Worm (Caenorhabditis elegans): ENCODE measurements around the gene dpy-19.

The dpy-19 gene

ce11 chrIII:8639188-8639795, 28.0 kb downstream of the dpy-19 start, which contains the start of gene fip-1:
Gene fip-1, plus strand, starts transcription at chrIII:8639745.
- peak; percentile 16 for TF ChIP-seq fos-1 (tag; optimal IDR thresholded peaks at IDR 0.05)
- no peak for TF ChIP-seq unc-39 (tag; optimal IDR thresholded peaks at IDR 0.05)
- peak; percentile 44 for TF ChIP-seq sma-3 (GFP tag; optimal IDR thresholded peaks at IDR 0.05)
- TF ChIP-seq R02D3.7 (tag; optimal IDR thresholded peaks at IDR 0.05) = no peak
- no peak for TF ChIP-seq gmeb-1 (tag; optimal IDR thresholded peaks at IDR 0.05)
- TF ChIP-seq ztf-11 (tag; optimal IDR thresholded peaks at IDR 0.05) = no peak
- TF ChIP-seq unc-62 (GFP tag; optimal IDR thresholded peaks at IDR 0.05) = no peak

DNA sequence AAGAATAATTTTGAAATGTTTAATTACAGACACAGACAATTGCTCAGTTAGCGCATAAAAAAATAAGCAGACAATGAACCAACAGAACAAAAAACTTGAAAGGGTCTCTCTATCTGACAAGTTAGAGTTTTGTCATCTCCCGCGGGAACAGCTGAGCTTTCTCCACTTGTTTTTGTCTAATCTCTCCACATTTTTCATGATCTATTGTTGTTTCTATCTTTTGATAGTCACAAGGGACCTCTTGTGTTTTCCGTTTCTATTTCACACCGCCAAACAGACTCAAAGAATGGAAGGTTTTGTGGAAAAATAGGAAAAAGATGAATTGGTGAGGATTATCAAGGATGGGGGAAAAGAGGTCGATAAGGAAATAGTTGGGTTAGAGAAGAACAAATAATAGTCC, 30.5 kb downstream of the dpy-19 start:
- TF ChIP-seq mdl-1 (tag; optimal IDR thresholded peaks at IDR 0.05) = no peak
- no peak for TF ChIP-seq zag-1 (tag; optimal IDR thresholded peaks at IDR 0.05)
- TF ChIP-seq lsy-2 (tag; optimal IDR thresholded peaks at IDR 0.05) = peak in 1 of 2 experiments; percentile 52
- TF ChIP-seq unc-55 (GFP tag; optimal IDR thresholded peaks at IDR 0.05) = peak; percentile 15
- TF ChIP-seq mab-5 (tag; optimal IDR thresholded peaks at IDR 0.05) = peak; percentile 78
- TF ChIP-seq F13H6.1 (tag; optimal IDR thresholded peaks at IDR 0.05) = no peak
- TF ChIP-seq nhr-10 (tag; optimal IDR thresholded peaks at IDR 0.05) = no peak
- TF ChIP-seq C34F6.9 (tag; optimal IDR thresholded peaks at IDR 0.05) = peak; percentile 36
- no peak for TF ChIP-seq nhr-77 (tag; optimal IDR thresholded peaks at IDR 0.05)
- TF ChIP-seq crh-2 (tag; optimal IDR thresholded peaks at IDR 0.05) = peak; percentile 23
- peak; percentile 27 for TF ChIP-seq nhr-129 (tag; optimal IDR thresholded peaks at IDR 0.05)

ce11 chrIII:8630833-8631232, 36.4 kb downstream of the dpy-19 start, which contains the start of gene dnj-10:
Gene dnj-10, plus strand, starts transcription at chrIII:8631165.
- TF ChIP-seq ceh-16 (tag; optimal IDR thresholded peaks at IDR 0.05) (no peak), snpc-4 (tag; optimal IDR thresholded peaks at IDR 0.05) (no peak), gmeb-1 (tag; optimal IDR thresholded peaks at IDR 0.05) (peak; percentile 89), dmd-4 (tag; optimal IDR thresholded peaks at IDR 0.05) (no peak), crh-2 (tag; optimal IDR thresholded peaks at IDR 0.05) (no peak), ZK546.5 (tag; optimal IDR thresholded peaks at IDR 0.05) (no peak), nhr-129 (tag; optimal IDR thresholded peaks at IDR 0.05) (peak; percentile 19), lin-39 (tag; optimal IDR thresholded peaks at IDR 0.05) (no peak), aly-2 (tag; optimal IDR thresholded peaks at IDR 0.05) (no peak), nhr-77 (tag; optimal IDR thresholded peaks at IDR 0.05) (no peak), nhr-25 (tag; optimal IDR thresholded peaks at IDR 0.05) (no peak), alr-1 (tag; optimal IDR thresholded peaks at IDR 0.05) (no peak), nhr-12 (tag; optimal IDR thresholded peaks at IDR 0.05) (no peak), nhr-21 (tag; optimal IDR thresholded peaks at IDR 0.05) (no peak), C34F6.9 (tag; optimal IDR thresholded peaks at IDR 0.05) (peak; percentile 79), sem-4 (tag; optimal IDR thresholded peaks at IDR 0.05) (no peak), nhr-23 (tag; optimal IDR thresholded peaks at IDR 0.05) (no peak), unc-55 (GFP tag; optimal IDR thresholded peaks at IDR 0.05) (peak; percentile 88), mdl-1 (tag; optimal IDR thresholded peaks at IDR 0.05) (no peak), ztf-4 (tag; optimal IDR thresholded peaks at IDR 0.05) (no peak), ztf-11 (tag; optimal IDR thresholded peaks at IDR 0.05) (no peak), sma-9 (GFP tag; optimal IDR thresholded peaks at IDR 0.05) (peak; percentile 55), sma-9 (tag; optimal IDR thresholded peaks at IDR 0.05) (no peak), unc-62 (GFP tag; optimal IDR thresholded peaks at IDR 0.05) (no peak), sma-3 (GFP tag; optimal IDR thresholded peaks at IDR 0.05) (peak; percentile 41), zag-1 (tag; optimal IDR thresholded peaks at IDR 0.05) (no peak), nhr-10 (tag; optimal IDR thresholded peaks at IDR 0.05) (no peak), unc-39 (tag; optimal IDR thresholded peaks at IDR 0.05) (no peak), lin-13 (GFP tag; optimal IDR thresholded peaks at IDR 0.05) (peak; percentile 53), lsy-2 (tag; optimal IDR thresholded peaks at IDR 0.05) (peak; percentile 55 to 88), F13H6.1 (tag; optimal IDR thresholded peaks at IDR 0.05) (no peak), fos-1 (tag; optimal IDR thresholded peaks at IDR 0.05) (peak; percentile 17), ztf-1 (GFP tag; conservative IDR thresholded peaks at IDR 0.05) (no peak), ama-1 (optimal IDR thresholded peaks at IDR 0.05) (no peak), nhr-11 (tag; optimal IDR thresholded peaks at IDR 0.05) (no peak), elt-1 (tag; optimal IDR thresholded peaks at IDR 0.05) (no peak), nhr-6 (tag; optimal IDR thresholded peaks at IDR 0.05) (no peak), peb-1 (tag; optimal IDR thresholded peaks at IDR 0.05) (no peak), lin-11 (tag; optimal IDR thresholded peaks at IDR 0.05) (peak; percentile 23), mbf-1 (tag; optimal IDR thresholded peaks at IDR 0.05) (no peak), ceh-82 (tag; optimal IDR thresholded peaks at IDR 0.05) (no peak)
